Worm (Caenorhabditis elegans) whole organism, midembryonic: ENCODE results near the gene F14D7.18.

ENCODE experiments used
- cog-1 ChIP-seq: sonication (generic microtip); optimal IDR thresholded peaks from 2 replicates; lab custom pipeline; 2016; ENCODE audit warnings: missing genetic modification characterization, missing compliant biosample characterization
- flt-1 ChIP-seq: fragments of 200-800 bp; sonication (Bioruptor generic); IDR thresholded peaks from 2 replicates; pipeline ENCODE4 v1.3.6; 2022; ENCODE audit warnings: missing genetic modification characterization, missing compliant biosample characterization
- klf-2 ChIP-seq: fragments of 200-800 bp; sonication (Bioruptor generic); conservative IDR thresholded peaks from 2 replicates; pipeline ENCODE4 v1.3.6; 2022; ENCODE audit warnings: missing genetic modification reagents, missing genetic modification characterization, missing compliant biosample characterization
- med-1 ChIP-seq: sonication (generic microtip); optimal IDR thresholded peaks from 2 replicates; lab custom pipeline; 2017; ENCODE audit warnings: missing genetic modification characterization, mild to moderate bottlenecking, missing compliant biosample characterization, antibody characterized with exemption, missing genetic modification reagents; ENCODE audit not compliant: insufficient read depth
- ref-1 ChIP-seq: fragments of 200-800 bp; sonication (Bioruptor generic); conservative IDR thresholded peaks from 2 replicates; pipeline ENCODE4 v1.3.6; 2022; ENCODE audit warnings: missing genetic modification reagents, missing genetic modification characterization, missing compliant biosample characterization
- tab-1 ChIP-seq: fragments of 200-800 bp; sonication (Bioruptor generic); IDR thresholded peaks from 2 replicates; pipeline ENCODE4 v1.3.6; 2022; ENCODE audit warnings: missing genetic modification characterization, missing compliant biosample characterization
- ztf-23 ChIP-seq: fragments of 200-800 bp; sonication (Bioruptor generic); IDR thresholded peaks from 2 replicates; pipeline ENCODE4 v1.3.6; 2022; ENCODE audit warnings: missing genetic modification reagents, missing genetic modification characterization, missing compliant biosample characterization

DNA sequence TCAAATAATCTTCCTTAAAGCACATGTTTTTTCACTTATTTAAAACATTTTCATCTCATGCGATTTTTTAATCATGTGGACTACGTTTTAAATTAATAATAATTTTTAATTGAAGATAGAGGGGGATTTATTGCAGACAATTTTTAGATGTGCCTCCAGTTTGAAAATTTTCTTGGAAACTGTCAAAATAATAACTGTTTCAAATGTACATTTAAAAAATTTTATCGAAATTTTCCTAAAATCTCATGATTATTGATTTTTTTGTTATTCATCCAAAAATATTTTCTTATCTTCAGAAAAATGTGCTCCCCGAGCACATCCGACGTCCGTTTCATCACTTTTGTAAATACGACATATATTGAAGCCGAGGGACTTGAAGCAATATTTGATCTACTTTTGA is 33.7 kb downstream of the F14D7.18 start, which contains the start of gene sre-8:
- TF ChIP-seq flt-1 (GFP tag; lab: Robert Waterston, UW) (no peak), klf-2 (GFP tag; lab: Robert Waterston, UW) (no peak), med-1 (GFP tag; lab: Kevin White, UChicago) (no peak), cog-1 (tag; lab: Kevin White, UChicago) (no peak), ztf-23 (no peak), tab-1 (no peak), ref-1 (GFP tag; lab: Robert Waterston, UW) (no peak)
